Worm (Caenorhabditis elegans): Measurements from ENCODE around the gene T08H10.3.

ce11 chrV:4454634-4455033 lies 16.5 kb upstream of the T08H10.3 start, which contains the start of gene gnrr-5:
- TF ChIP-seq ztf-11 (tag; optimal IDR thresholded peaks at IDR 0.05) = no peak
- no peak for TF ChIP-seq aly-2 (tag; optimal IDR thresholded peaks at IDR 0.05)
- no peak for TF ChIP-seq hlh-30 (tag; optimal IDR thresholded peaks at IDR 0.05; ENCODE audit: insufficient read depth)
- TF ChIP-seq hif-1 (tag; optimal IDR thresholded peaks at IDR 0.05) = no peak
- TF ChIP-seq nhr-25 (tag; optimal IDR thresholded peaks at IDR 0.05; ENCODE audit: borderline replicate concordance, insufficient read depth) = no peak
- no peak for TF ChIP-seq lsy-2 (tag; optimal IDR thresholded peaks at IDR 0.05)
- TF ChIP-seq skn-1 (tag; optimal IDR thresholded peaks at IDR 0.05) = no peak
